Worm (Caenorhabditis elegans) whole organism, late embryonic: ENCODE data around the gene Y25C1A.8.

Source experiments
- elt-2 ChIP-seq: sonication (generic microtip); optimal IDR thresholded peaks from 2 replicates; lab custom pipeline; 2016; ENCODE audit warnings: missing genetic modification reagents, missing genetic modification characterization, missing compliant biosample characterization
- nfya-1 ChIP-seq: sonication (generic microtip); optimal IDR thresholded peaks from 2 replicates; lab custom pipeline; 2017; ENCODE audit warnings: missing genetic modification characterization, mild to moderate bottlenecking, missing compliant biosample characterization, antibody characterized with exemption, moderate library complexity
- pha-4 ChIP-seq: fragments of 150-350 bp; optimal IDR thresholded peaks from 2 replicates; lab custom pipeline; 2018; ENCODE audit warnings: missing biosample characterization, missing genetic modification reagents, missing genetic modification characterization
- ref-2 ChIP-seq: sonication (generic microtip); optimal IDR thresholded peaks from 2 replicates; lab custom pipeline; 2016; ENCODE audit warnings: missing genetic modification characterization, missing compliant biosample characterization
- rnt-1 ChIP-seq: sonication (generic microtip); optimal IDR thresholded peaks from 2 replicates; lab custom pipeline; 2016; ENCODE audit warnings: missing genetic modification characterization, missing compliant biosample characterization
- tbx-2 ChIP-seq: sonication (generic microtip); optimal IDR thresholded peaks from 2 replicates; lab custom pipeline; 2016; ENCODE audit warnings: missing genetic modification characterization, missing compliant biosample characterization

DNA sequence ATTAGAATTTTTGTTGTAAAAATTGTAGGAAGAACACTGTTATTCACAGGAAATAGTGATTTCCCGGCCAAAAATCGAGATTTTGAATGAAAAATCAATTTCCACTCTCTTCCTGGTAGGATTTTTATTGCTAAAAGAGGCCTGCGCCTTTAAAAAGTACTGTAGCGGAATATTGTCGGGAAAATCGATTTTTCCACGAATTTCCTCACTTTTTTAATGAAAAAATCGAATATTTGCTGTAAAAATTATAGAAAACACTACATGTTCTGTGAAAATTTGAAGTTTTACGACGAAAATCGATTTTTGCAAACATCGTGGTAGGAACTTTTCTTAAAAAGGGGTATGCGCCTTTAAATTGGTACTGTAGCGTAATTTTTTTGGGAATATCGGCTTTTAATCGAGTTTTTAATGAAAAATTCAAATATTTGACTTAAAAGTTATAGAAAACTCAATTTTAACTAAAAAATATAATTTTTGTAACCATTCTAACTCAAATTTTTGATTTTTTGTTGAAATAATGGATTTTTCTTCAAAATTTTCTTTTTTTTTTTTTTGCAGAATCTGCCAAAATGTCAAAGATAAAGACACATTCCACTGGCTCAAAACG lies 20.4 kb downstream of the Y25C1A.8 start, which contains the start of gene lin-8:
- TF ChIP-seq tbx-2 (tag; lab: Kevin White, UChicago) (no peak), elt-2 (tag; lab: Kevin White, UChicago) (no peak), rnt-1 (tag; lab: Kevin White, UChicago) (no peak), ref-2 (tag; lab: Kevin White, UChicago) (no peak), pha-4 (no peak), nfya-1 (tag; lab: Kevin White, UChicago) (no peak)
